Fruit fly (Drosophila melanogaster) whole organism, prepupa: Measurements from ENCODE around the gene Best3.

ENCODE experiments used
- Blimp-1 ChIP-seq: fragments of 200-800 bp; sonication (Bioruptor generic); optimal IDR thresholded peaks from 3 replicates; lab custom pipeline; 2017; ENCODE audit warnings: missing biosample characterization, missing genetic modification characterization, mild to moderate bottlenecking, moderate library complexity, missing genetic modification reagents
- CG10631 ChIP-seq: fragments of 200-800 bp; sonication (Bioruptor generic); optimal IDR thresholded peaks from 2 replicates; lab custom pipeline; 2016; ENCODE audit warnings: missing biosample characterization, missing genetic modification characterization
- CG11294 ChIP-seq: fragments of 200-800 bp; sonication (Bioruptor generic); IDR thresholded peaks from 2 replicates; pipeline ENCODE4 v1.3.6; 2022; ENCODE audit warnings: missing biosample characterization, missing genetic modification characterization
- CG11762 ChIP-seq: fragments of 200-800 bp; sonication (Bioruptor generic); optimal IDR thresholded peaks from 3 replicates; lab custom pipeline; 2016; ENCODE audit warnings: missing biosample characterization, missing genetic modification characterization; ENCODE audit not compliant: insufficient read depth
- CG11902 ChIP-seq: fragments of 200-800 bp; sonication (Bioruptor generic); optimal IDR thresholded peaks from 3 replicates; lab custom pipeline; 2016; ENCODE audit warnings: missing biosample characterization, missing genetic modification characterization
- CG15336 ChIP-seq: fragments of 200-800 bp; sonication (Bioruptor generic); IDR thresholded peaks from 2 replicates; pipeline ENCODE4 v1.3.6; 2022; ENCODE audit warnings: missing biosample characterization, missing genetic modification characterization
- CG1621 ChIP-seq: fragments of 200-800 bp; sonication (Bioruptor generic); optimal IDR thresholded peaks from 3 replicates; lab custom pipeline; 2018; ENCODE audit warnings: missing biosample characterization, mild to moderate bottlenecking, missing genetic modification characterization
- CG16779 ChIP-seq: fragments of 200-800 bp; sonication (Bioruptor generic); optimal IDR thresholded peaks from 3 replicates; lab custom pipeline; 2017; ENCODE audit warnings: missing biosample characterization, mild to moderate bottlenecking, missing genetic modification characterization
- CG3032 ChIP-seq: fragments of 200-800 bp; optimal IDR thresholded peaks from 2 replicates; lab custom pipeline; 2019; ENCODE audit warnings: missing biosample characterization, mild to moderate bottlenecking, missing genetic modification characterization, moderate library complexity
- CG31627 ChIP-seq: fragments of 200-800 bp; sonication (Bioruptor generic); optimal IDR thresholded peaks from 3 replicates; lab custom pipeline; 2016; ENCODE audit warnings: missing biosample characterization, missing genetic modification characterization
- CG32006 ChIP-seq: fragments of 200-800 bp; sonication (Bioruptor generic); optimal IDR thresholded peaks from 3 replicates; lab custom pipeline; 2017; ENCODE audit warnings: missing biosample characterization, mild to moderate bottlenecking, missing genetic modification characterization
- CG34406 ChIP-seq: fragments of 200-800 bp; sonication (Bioruptor generic); optimal IDR thresholded peaks from 3 replicates; lab custom pipeline; 2016; ENCODE audit warnings: missing biosample characterization, missing genetic modification characterization
- CG3919 ChIP-seq: fragments of 200-800 bp; sonication (Bioruptor generic); optimal IDR thresholded peaks from 3 replicates; lab custom pipeline; 2016; ENCODE audit warnings: missing biosample characterization, missing genetic modification characterization
- CG4318 ChIP-seq: fragments of 200-800 bp; sonication (Bioruptor generic); optimal IDR thresholded peaks from 3 replicates; lab custom pipeline; 2017; ENCODE audit warnings: missing biosample characterization, mild to moderate bottlenecking, missing genetic modification characterization
- CG6163 ChIP-seq: fragments of 200-800 bp; sonication (Bioruptor generic); IDR thresholded peaks from 3 replicates; pipeline ENCODE4 v1.3.6; 2022; ENCODE audit warnings: missing biosample characterization, missing genetic modification characterization
- CG6854 ChIP-seq: fragments of 200-800 bp; sonication (Bioruptor generic); optimal IDR thresholded peaks from 2 replicates; lab custom pipeline; 2017; ENCODE audit warnings: missing biosample characterization, mild to moderate bottlenecking, missing genetic modification characterization
- CG7368 ChIP-seq: fragments of 200-800 bp; sonication (Bioruptor generic); optimal IDR thresholded peaks from 3 replicates; lab custom pipeline; 2016; ENCODE audit warnings: missing biosample characterization, missing genetic modification characterization
- CG8119 ChIP-seq: fragments of 200-800 bp; sonication (Bioruptor generic); IDR thresholded peaks from 3 replicates; pipeline ENCODE4 v1.3.6; 2022; ENCODE audit warnings: missing biosample characterization, missing genetic modification characterization
- CG8632 ChIP-seq: fragments of 200-800 bp; sonication (Bioruptor generic); optimal IDR thresholded peaks from 3 replicates; lab custom pipeline; 2016; ENCODE audit warnings: missing biosample characterization, missing genetic modification characterization
- CG9139 ChIP-seq: fragments of 200-800 bp; sonication (Bioruptor generic); optimal IDR thresholded peaks from 3 replicates; lab custom pipeline; 2017; ENCODE audit warnings: missing biosample characterization, mild to moderate bottlenecking, missing genetic modification characterization
- Eip75B ChIP-seq: fragments of 200-800 bp; sonication (Bioruptor generic); optimal IDR thresholded peaks from 3 replicates; lab custom pipeline; 2016; ENCODE audit warnings: missing biosample characterization, missing genetic modification characterization
- Eip78C ChIP-seq: fragments of 200-800 bp; sonication (Bioruptor generic); peaks from one replicate; lab custom pipeline; 2016; ENCODE audit warnings: missing biosample characterization, missing genetic modification characterization
- Eip93F ChIP-seq: fragments of 200-800 bp; sonication (Bioruptor generic); optimal IDR thresholded peaks from 2 replicates; lab custom pipeline; 2016; ENCODE audit warnings: missing biosample characterization, mild to moderate bottlenecking, missing genetic modification characterization
- Ets21C ChIP-seq: fragments of 200-800 bp; sonication (Bioruptor generic); optimal IDR thresholded peaks from 3 replicates; lab custom pipeline; 2016; ENCODE audit warnings: missing biosample characterization, missing genetic modification characterization
- Ets96B ChIP-seq: fragments of 200-800 bp; optimal IDR thresholded peaks from 2 replicates; lab custom pipeline; 2019; ENCODE audit warnings: missing biosample characterization, mild to moderate bottlenecking, missing genetic modification characterization, moderate library complexity
- Gug ChIP-seq: fragments of 200-800 bp; sonication (Bioruptor generic); IDR thresholded peaks from 2 replicates; pipeline ENCODE4 v1.3.6; 2022; ENCODE audit warnings: missing biosample characterization, missing genetic modification characterization
- Hr38 ChIP-seq: sonication (Bioruptor generic); optimal IDR thresholded peaks from 2 replicates; lab custom pipeline; 2016; ENCODE audit warnings: missing biosample characterization, missing genetic modification characterization
- Hr39 ChIP-seq: fragments of 200-800 bp; sonication (Bioruptor generic); optimal IDR thresholded peaks from 2 replicates; lab custom pipeline; 2016; ENCODE audit warnings: missing biosample characterization, missing genetic modification characterization
- Lpt ChIP-seq: fragments of 200-800 bp; sonication (Bioruptor generic); optimal IDR thresholded peaks from 3 replicates; lab custom pipeline; 2016; ENCODE audit warnings: missing biosample characterization, missing genetic modification characterization
- Smox ChIP-seq: fragments of 200-800 bp; sonication (Bioruptor generic); optimal IDR thresholded peaks from 3 replicates; lab custom pipeline; 2016; ENCODE audit warnings: missing biosample characterization, missing genetic modification characterization
- Sox102F ChIP-seq: fragments of 200-800 bp; sonication (Bioruptor generic); optimal IDR thresholded peaks from 2 replicates; lab custom pipeline; 2016; ENCODE audit warnings: missing biosample characterization, mild to moderate bottlenecking, missing genetic modification characterization
- Sox14 ChIP-seq: fragments of 200-800 bp; sonication (Bioruptor generic); optimal IDR thresholded peaks from 3 replicates; lab custom pipeline; 2016; ENCODE audit warnings: missing biosample characterization, missing genetic modification characterization
- Sox15 ChIP-seq: fragments of 200-800 bp; sonication (Bioruptor generic); optimal IDR thresholded peaks from 3 replicates; lab custom pipeline; 2016; ENCODE audit warnings: missing biosample characterization, missing genetic modification characterization
- achi ChIP-seq: fragments of 200-800 bp; sonication (Bioruptor generic); optimal IDR thresholded peaks from 3 replicates; lab custom pipeline; 2016; ENCODE audit warnings: missing biosample characterization, missing genetic modification characterization
- cyc ChIP-seq: fragments of 200-800 bp; sonication (Bioruptor generic); optimal IDR thresholded peaks from 3 replicates; lab custom pipeline; 2016; ENCODE audit warnings: missing biosample characterization, missing genetic modification characterization
- dsx ChIP-seq: fragments of 200-800 bp; optimal IDR thresholded peaks from 3 replicates; lab custom pipeline; 2019; ENCODE audit warnings: missing biosample characterization, mild to moderate bottlenecking, missing genetic modification characterization, moderate library complexity; ENCODE audit not compliant: poor library complexity, severe bottlenecking
- eg ChIP-seq: fragments of 200-800 bp; sonication (Bioruptor generic); IDR thresholded peaks from 3 replicates; pipeline ENCODE4 v1.3.6; 2022; ENCODE audit warnings: missing biosample characterization, missing genetic modification characterization
- esn ChIP-seq: fragments of 200-800 bp; sonication (Bioruptor generic); optimal IDR thresholded peaks from 2 replicates; lab custom pipeline; 2016; ENCODE audit warnings: missing biosample characterization, mild to moderate bottlenecking, missing genetic modification characterization, moderate library complexity
- fd59A ChIP-seq: fragments of 200-800 bp; sonication (Bioruptor generic); optimal IDR thresholded peaks from 2 replicates; lab custom pipeline; 2017; ENCODE audit warnings: missing biosample characterization, mild to moderate bottlenecking, missing genetic modification characterization, missing genetic modification reagents
- fkh ChIP-seq: fragments of 200-800 bp; sonication (Bioruptor generic); optimal IDR thresholded peaks from 3 replicates; lab custom pipeline; 2017; ENCODE audit warnings: missing biosample characterization, mild to moderate bottlenecking, missing genetic modification characterization, moderate library complexity
- lz ChIP-seq: fragments of 200-800 bp; sonication (Bioruptor generic); optimal IDR thresholded peaks from 3 replicates; lab custom pipeline; 2016; ENCODE audit warnings: missing biosample characterization, missing genetic modification characterization
- net ChIP-seq: fragments of 200-800 bp; sonication (Bioruptor generic); optimal IDR thresholded peaks from 3 replicates; lab custom pipeline; 2016; ENCODE audit warnings: missing biosample characterization, missing genetic modification characterization
- pdm3 ChIP-seq: fragments of 200-800 bp; sonication (Bioruptor generic); optimal IDR thresholded peaks from 3 replicates; lab custom pipeline; 2016; ENCODE audit warnings: missing biosample characterization, missing genetic modification characterization
- salr ChIP-seq, 2 experiments: fragments of 200-800 bp; sonication (Bioruptor generic); optimal IDR thresholded peaks; 3 replicates each; lab custom pipeline; 2016 to 2018; ENCODE audit warnings: missing biosample characterization in 2 of 2, missing genetic modification characterization in 2 of 2, mild to moderate bottlenecking in 1 of 2
- spab ChIP-seq: fragments of 200-800 bp; sonication (Bioruptor generic); optimal IDR thresholded peaks from 2 replicates; lab custom pipeline; 2017; ENCODE audit warnings: missing biosample characterization, mild to moderate bottlenecking, missing genetic modification characterization, missing genetic modification reagents
- ss ChIP-seq, 2 experiments: fragments of 200-800 bp; sonication (Bioruptor generic); optimal IDR thresholded peaks; 2 replicates in 1 of 2; 3 replicates in 1 of 2; lab custom pipeline; 2017 to 2018; ENCODE audit warnings: mild to moderate bottlenecking in 2 of 2, missing biosample characterization in 2 of 2, missing genetic modification characterization in 2 of 2, moderate library complexity in 1 of 2
- vri ChIP-seq: fragments of 200-800 bp; sonication (Bioruptor generic); optimal IDR thresholded peaks from 3 replicates; lab custom pipeline; 2016; ENCODE audit warnings: missing biosample characterization, mild to moderate bottlenecking, missing genetic modification characterization

Gene Best3

dm6 chr3L:15260593-15260992, 42.0 kb downstream of the Best3 start (continued):
- peak; percentile 91 for TF ChIP-seq Lpt (GFP tag; lab: Kevin White, UChicago)
- peak; percentile 92 for TF ChIP-seq CG7368 (GFP tag; lab: Kevin White, UChicago)
- peak; percentile 95 for TF ChIP-seq CG6854 (GFP tag; lab: Kevin White, UChicago)
- peak; percentile 95 for TF ChIP-seq CG3032 (tag; lab: Kevin White, UChicago)
- TF ChIP-seq spab (GFP tag; lab: Kevin White, UChicago), result peak; percentile 93
- TF ChIP-seq Eip78C (GFP tag; lab: Kevin White, UChicago), result peak; percentile 99
- peak; percentile 94 for TF ChIP-seq CG11902 (GFP tag; lab: Kevin White, UChicago)
- TF ChIP-seq Hr39, result peak; percentile 95
- TF ChIP-seq pdm3, result peak; percentile 96
- peak; percentile 94 for TF ChIP-seq CG8632
- peak; percentile 72 for TF ChIP-seq CG11294 (GFP tag; lab: Robert Waterston, UW)
- TF ChIP-seq Eip93F (GFP tag; lab: Kevin White, UChicago), result peak; percentile 96
- peak; percentile 32 for TF ChIP-seq Hr38 (GFP tag; lab: Kevin White, UChicago)
- TF ChIP-seq Eip75B (GFP tag; lab: Kevin White, UChicago), result peak; percentile 92
- peak; percentile 95 for TF ChIP-seq Sox102F (GFP tag; lab: Kevin White, UChicago)
- TF ChIP-seq CG6163 (GFP tag; lab: Robert Waterston, UW), result peak; percentile 98
- TF ChIP-seq Smox (GFP tag; lab: Kevin White, UChicago), result peak; percentile 94
- TF ChIP-seq esn, result peak; percentile 98
- peak; percentile 96 for TF ChIP-seq CG31627 (GFP tag; lab: Kevin White, UChicago)
- TF ChIP-seq Sox15 (GFP tag; lab: Kevin White, UChicago), result peak; percentile 93
- TF ChIP-seq CG16779 (tag; lab: Kevin White, UChicago), result peak; percentile 93
- TF ChIP-seq Blimp-1 (GFP tag; lab: Kevin White, UChicago), result peak; percentile 83
- TF ChIP-seq fkh (GFP tag; lab: Kevin White, UChicago), result no peak
- TF ChIP-seq CG32006 (GFP tag; lab: Kevin White, UChicago), result peak; percentile 93
- TF ChIP-seq CG3919 (GFP tag; lab: Kevin White, UChicago), result peak; percentile 97
- TF ChIP-seq CG9139, result peak; percentile 88
- TF ChIP-seq achi (GFP tag; lab: Kevin White, UChicago), result peak; percentile 95
- TF ChIP-seq CG1621 (tag; lab: Kevin White, UChicago), result peak; percentile 96
- TF ChIP-seq Gug (GFP tag; lab: Robert Waterston, UW), result peak; percentile 84
- TF ChIP-seq, all 60 proteins: peak for 59

DNA sequence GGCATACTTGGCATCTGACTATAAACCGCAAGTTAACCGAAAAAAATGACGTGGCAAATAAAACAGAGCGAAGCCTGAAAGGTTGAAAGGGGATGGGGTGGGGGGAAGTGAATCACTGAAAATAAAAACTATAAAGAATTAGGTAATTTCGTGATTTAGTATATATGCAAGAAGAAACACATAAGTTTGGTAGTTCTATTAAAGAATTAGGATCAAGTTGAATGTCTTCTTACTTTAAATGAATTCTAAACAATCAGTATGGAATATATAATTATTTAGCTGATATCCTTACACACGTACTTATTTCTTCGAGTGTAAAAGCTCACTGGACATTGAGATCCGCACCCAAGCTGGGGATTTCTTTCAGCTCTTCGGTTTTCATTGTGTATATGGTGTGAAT, 44.2 kb downstream of the Best3 start:
- TF ChIP-seq Ets96B (peak; percentile 67), Sox14 (GFP tag; lab: Kevin White, UChicago) (peak; percentile 37), CG15336 (peak; percentile 76), lz (GFP tag; lab: Kevin White, UChicago) (peak; percentile 62), CG3919 (GFP tag; lab: Kevin White, UChicago) (peak; percentile 65), CG8119 (peak; percentile 49; the same call in 2 of the 3 replicates), ss (GFP tag; optimal IDR thresholded peaks at IDR 0.05; lab: Kevin White, UChicago) (peak in 1 of 2 experiments; percentile 53), CG4318 (GFP tag; lab: Kevin White, UChicago) (peak; percentile 22), fd59A (no peak), CG3032 (tag; lab: Kevin White, UChicago) (no peak), CG6854 (GFP tag; lab: Kevin White, UChicago) (no peak), Eip93F (GFP tag; lab: Kevin White, UChicago) (no peak), Sox102F (GFP tag; lab: Kevin White, UChicago) (peak; percentile 71), salr (GFP tag; optimal IDR thresholded peaks at IDR 0.05; lab: Kevin White, UChicago) (peak in 1 of 2 experiments; percentile 41), Eip75B (GFP tag; lab: Kevin White, UChicago) (peak; percentile 74), CG10631 (GFP tag; lab: Kevin White, UChicago) (peak; percentile 22), Ets21C (GFP tag; lab: Kevin White, UChicago) (peak; percentile 27), CG32006 (GFP tag; lab: Kevin White, UChicago) (peak; percentile 61), net (GFP tag; lab: Kevin White, UChicago) (peak; percentile 56), esn (peak; percentile 77), vri (GFP tag; lab: Kevin White, UChicago) (peak; percentile 46), eg (GFP tag; lab: Robert Waterston, UW) (0 out of 3 replicates have a peak, but pooled peaks have one; percentile 10), CG11762 (GFP tag; lab: Kevin White, UChicago) (peak; percentile 62), Lpt (GFP tag; lab: Kevin White, UChicago) (peak; percentile 31), fkh (GFP tag; lab: Kevin White, UChicago) (no peak), CG8632 (peak; percentile 57), CG34406 (GFP tag; lab: Kevin White, UChicago) (peak; percentile 65), CG9139 (peak; percentile 1), cyc (GFP tag; lab: Kevin White, UChicago) (peak; percentile 44), CG11902 (GFP tag; lab: Kevin White, UChicago) (peak; percentile 49), spab (GFP tag; lab: Kevin White, UChicago) (no peak), Hr38 (GFP tag; lab: Kevin White, UChicago) (no peak), dsx (GFP tag; lab: Kevin White, UChicago) (peak; percentile 34)
